Worm (Caenorhabditis elegans) whole organism, L1 larva: ENCODE results near the gene nhr-233.

Experiments used
- C34B4.2 ChIP-seq: sonication (generic microtip); optimal IDR thresholded peaks from 2 replicates; lab custom pipeline; 2017; ENCODE audit warnings: mild to moderate bottlenecking, missing genetic modification characterization, missing compliant biosample characterization
- F16B12.6 ChIP-seq: fragments of 150-350 bp; optimal IDR thresholded peaks from 2 replicates; lab custom pipeline; 2014; ENCODE audit warnings: missing biosample characterization, missing genetic modification characterization
- Y116A8C.19 ChIP-seq: sonication (generic microtip); optimal IDR thresholded peaks from 2 replicates; lab custom pipeline; 2016; ENCODE audit warnings: missing compliant biosample characterization, missing genetic modification characterization, borderline replicate concordance
- aha-1 ChIP-seq: fragments of 150-350 bp; optimal IDR thresholded peaks from 2 replicates; lab custom pipeline; 2014; ENCODE audit warnings: missing biosample characterization, missing genetic modification characterization
- alr-1 ChIP-seq: fragments of 200-800 bp; sonication (Bioruptor generic); optimal IDR thresholded peaks from 2 replicates; lab custom pipeline; 2018; ENCODE audit warnings: borderline replicate concordance, mild to moderate bottlenecking, missing genetic modification characterization, missing compliant biosample characterization
- blmp-1 ChIP-seq: fragments of 150-350 bp; optimal IDR thresholded peaks from 2 replicates; lab custom pipeline; 2014; ENCODE audit warnings: missing biosample characterization, missing genetic modification characterization
- ceh-63 ChIP-seq: fragments of 200-800 bp; sonication (Bioruptor generic); optimal IDR thresholded peaks from 2 replicates; lab custom pipeline; 2018; ENCODE audit warnings: mild to moderate bottlenecking, missing genetic modification characterization, missing compliant biosample characterization
- ceh-8 ChIP-seq: fragments of 200-800 bp; sonication (Bioruptor generic); optimal IDR thresholded peaks from 2 replicates; lab custom pipeline; 2018; ENCODE audit warnings: mild to moderate bottlenecking, missing genetic modification characterization, moderate library complexity, missing compliant biosample characterization
- ceh-82 ChIP-seq, 3 experiments: fragments of 150-350 bp in 1 of 3; sonication (generic microtip) in 2 of 3; optimal IDR thresholded peaks; 2 replicates each; lab custom pipeline; 2014 to 2017; ENCODE audit warnings: missing biosample characterization in 3 of 3, missing genetic modification characterization in 3 of 3
- ceh-88 ChIP-seq: fragments of 200-800 bp; sonication (Bioruptor generic); IDR thresholded peaks from 2 replicates; pipeline ENCODE4 v1.3.6; 2022; ENCODE audit warnings: missing genetic modification characterization, missing compliant biosample characterization
- dsc-1 ChIP-seq: sonication (generic microtip); optimal IDR thresholded peaks from 2 replicates; lab custom pipeline; 2016; ENCODE audit warnings: mild to moderate bottlenecking, missing genetic modification characterization, missing compliant biosample characterization
- egl-13 ChIP-seq: sonication (generic microtip); optimal IDR thresholded peaks from 2 replicates; lab custom pipeline; 2016; ENCODE audit warnings: missing genotype, missing genetic modification reagents, missing genetic modification characterization, missing compliant biosample characterization
- egl-27 ChIP-seq, 2 experiments: fragments of 150-350 bp in 1 of 2; sonication (generic microtip); optimal IDR thresholded peaks; 3 replicates each; lab custom pipeline; 2017 to 2018; ENCODE audit warnings: missing biosample characterization in 2 of 2, missing genetic modification characterization in 2 of 2, missing genetic modification reagents in 2 of 2
- elt-2 ChIP-seq: sonication (generic microtip); optimal IDR thresholded peaks from 2 replicates; lab custom pipeline; 2016; ENCODE audit warnings: missing genetic modification characterization, mild to moderate bottlenecking, inconsistent platforms, missing compliant biosample characterization, missing genetic modification reagents
- elt-3 ChIP-seq, 6 experiments: fragments of 150-350 bp in 1 of 6; sonication (generic microtip); optimal IDR thresholded peaks; 2 replicates each; lab custom pipeline; 2017 to 2018; ENCODE audit warnings: missing biosample characterization in 6 of 6, missing genetic modification characterization in 6 of 6, inconsistent platforms in 1 of 6
- ets-5 ChIP-seq: fragments of 200-800 bp; sonication (Bioruptor generic); IDR thresholded peaks from 2 replicates; pipeline ENCODE4 v1.3.6; 2022; ENCODE audit warnings: missing genetic modification characterization, missing compliant biosample characterization
- fkh-4 ChIP-seq: sonication (generic microtip); optimal IDR thresholded peaks from 2 replicates; lab custom pipeline; 2016; ENCODE audit warnings: missing compliant biosample characterization, missing genetic modification characterization, borderline replicate concordance
- fkh-8 ChIP-seq: sonication (generic microtip); optimal IDR thresholded peaks from 2 replicates; lab custom pipeline; 2016; ENCODE audit warnings: mild to moderate bottlenecking, missing genetic modification characterization, missing compliant biosample characterization
- grh-1 ChIP-seq: fragments of 200-800 bp; sonication (Bioruptor generic); IDR thresholded peaks from 2 replicates; pipeline ENCODE4 v1.3.6; 2022; ENCODE audit warnings: missing genetic modification reagents, missing genetic modification characterization, missing compliant biosample characterization
- hlh-4 ChIP-seq: sonication (generic microtip); optimal IDR thresholded peaks from 2 replicates; lab custom pipeline; 2016; ENCODE audit warnings: mild to moderate bottlenecking, missing genetic modification characterization, missing compliant biosample characterization
- hpl-2 ChIP-seq: fragments of 150-350 bp; optimal IDR thresholded peaks from 2 replicates; lab custom pipeline; 2014; ENCODE audit warnings: missing biosample characterization, missing genetic modification reagents, missing genetic modification characterization
- irx-1 ChIP-seq: sonication (generic microtip); optimal IDR thresholded peaks from 2 replicates; lab custom pipeline; 2016; ENCODE audit warnings: missing genetic modification characterization, missing compliant biosample characterization
- isw-1 ChIP-seq: fragments of 200-800 bp; sonication (Bioruptor generic); IDR thresholded peaks from 2 replicates; pipeline ENCODE4 v1.3.6; 2022; ENCODE audit warnings: missing genetic modification characterization, missing compliant biosample characterization
- lin-13 ChIP-seq: fragments of 150-350 bp; optimal IDR thresholded peaks from 2 replicates; lab custom pipeline; 2014; ENCODE audit warnings: missing biosample characterization, missing genetic modification reagents, missing genetic modification characterization
- lin-14 ChIP-seq: fragments of 200-800 bp; sonication (Bioruptor generic); optimal IDR thresholded peaks from 2 replicates; lab custom pipeline; 2018; ENCODE audit warnings: mild to moderate bottlenecking, missing genetic modification characterization, moderate library complexity, missing compliant biosample characterization
- lsy-2 ChIP-seq, 2 experiments: fragments of 150-350 bp; optimal IDR thresholded peaks; 2 replicates each; lab custom pipeline; 2014; ENCODE audit warnings: missing biosample characterization in 2 of 2, missing genetic modification characterization in 2 of 2
- mdl-1 ChIP-seq, 2 experiments: fragments of 150-350 bp; optimal IDR thresholded peaks; 2 replicates each; lab custom pipeline; 2014 to 2017; ENCODE audit warnings: missing biosample characterization in 2 of 2, missing genetic modification characterization in 2 of 2, inconsistent platforms in 1 of 2
- mep-1 ChIP-seq: fragments of 150-350 bp; optimal IDR thresholded peaks from 2 replicates; lab custom pipeline; 2014; ENCODE audit warnings: missing biosample characterization, missing genetic modification characterization
- nhr-11 ChIP-seq: fragments of 150-350 bp; optimal IDR thresholded peaks from 2 replicates; lab custom pipeline; 2014; ENCODE audit warnings: missing biosample characterization, missing genetic modification characterization
- nhr-19 ChIP-seq: fragments of 200-800 bp; sonication (Bioruptor generic); conservative IDR thresholded peaks from 2 replicates; pipeline ENCODE4 v1.3.6; 2022; ENCODE audit warnings: missing genetic modification characterization, missing compliant biosample characterization
- nhr-237 ChIP-seq: fragments of 150-350 bp; optimal IDR thresholded peaks from 2 replicates; lab custom pipeline; 2014; ENCODE audit warnings: missing biosample characterization, missing genetic modification characterization
- nhr-71 ChIP-seq: sonication (generic microtip); optimal IDR thresholded peaks from 2 replicates; lab custom pipeline; 2016; ENCODE audit warnings: mild to moderate bottlenecking, missing genetic modification characterization, moderate library complexity, missing compliant biosample characterization
- nhr-76 ChIP-seq: sonication (generic microtip); optimal IDR thresholded peaks from 2 replicates; lab custom pipeline; 2017; ENCODE audit warnings: missing biosample characterization, missing genetic modification characterization
- nhr-77 ChIP-seq: fragments of 150-350 bp; optimal IDR thresholded peaks from 2 replicates; lab custom pipeline; 2014; ENCODE audit warnings: missing biosample characterization, missing genetic modification characterization
- nhr-84 ChIP-seq: sonication (generic microtip); optimal IDR thresholded peaks from 2 replicates; lab custom pipeline; 2017; ENCODE audit warnings: missing biosample characterization, missing genetic modification characterization
- nhr-85 ChIP-seq: sonication (generic microtip); peaks from one replicate; lab custom pipeline; 2016; ENCODE audit warnings: missing genetic modification characterization, inconsistent platforms, missing compliant biosample characterization
- pag-3 ChIP-seq: sonication (generic microtip); optimal IDR thresholded peaks from 2 replicates; lab custom pipeline; 2017; ENCODE audit warnings: missing genetic modification characterization, mild to moderate bottlenecking, missing compliant biosample characterization, antibody characterized with exemption, borderline replicate concordance; ENCODE audit not compliant: insufficient read depth
- pax-3 ChIP-seq: fragments of 200-800 bp; sonication (Bioruptor generic); optimal IDR thresholded peaks from 2 replicates; lab custom pipeline; 2018; ENCODE audit warnings: mild to moderate bottlenecking, missing genetic modification characterization, moderate library complexity, missing compliant biosample characterization
- rnt-1 ChIP-seq: sonication (generic microtip); optimal IDR thresholded peaks from 2 replicates; lab custom pipeline; 2016; ENCODE audit warnings: mild to moderate bottlenecking, missing genetic modification characterization, moderate library complexity, missing compliant biosample characterization
- snpc-4 ChIP-seq: fragments of 150-350 bp; optimal IDR thresholded peaks from 2 replicates; lab custom pipeline; 2014; ENCODE audit warnings: missing biosample characterization, missing genetic modification characterization
- snu-23 ChIP-seq: sonication (generic microtip); optimal IDR thresholded peaks from 2 replicates; lab custom pipeline; 2016; ENCODE audit warnings: missing genetic modification characterization, missing compliant biosample characterization
- sox-4 ChIP-seq: sonication (generic microtip); optimal IDR thresholded peaks from 2 replicates; lab custom pipeline; 2016; ENCODE audit warnings: missing genetic modification characterization, missing compliant biosample characterization
- sptf-1 ChIP-seq: fragments of 150-350 bp; optimal IDR thresholded peaks from 2 replicates; lab custom pipeline; 2014; ENCODE audit warnings: missing biosample characterization, missing genetic modification characterization
- swsn-7 ChIP-seq: sonication (generic microtip); optimal IDR thresholded peaks from 2 replicates; lab custom pipeline; 2016; ENCODE audit warnings: missing genetic modification characterization, missing compliant biosample characterization
- tbx-2 ChIP-seq: sonication (generic microtip); optimal IDR thresholded peaks from 2 replicates; lab custom pipeline; 2016; ENCODE audit warnings: missing genetic modification characterization, missing compliant biosample characterization
- tlp-1 ChIP-seq: fragments of 150-350 bp; optimal IDR thresholded peaks from 2 replicates; lab custom pipeline; 2014; ENCODE audit warnings: missing biosample characterization, missing genetic modification characterization
- unc-130 ChIP-seq: fragments of 150-350 bp; optimal IDR thresholded peaks from 2 replicates; lab custom pipeline; 2017; ENCODE audit warnings: missing biosample characterization, missing genetic modification characterization, inconsistent platforms
- unc-62 ChIP-seq: fragments of 150-350 bp; optimal IDR thresholded peaks from 2 replicates; lab custom pipeline; 2014; ENCODE audit warnings: missing biosample characterization, missing genetic modification reagents, missing genetic modification characterization
- unc-98 ChIP-seq: fragments of 200-800 bp; sonication (Bioruptor generic); IDR thresholded peaks from 2 replicates; pipeline ENCODE4 v1.3.6; 2022; ENCODE audit warnings: missing genetic modification characterization, missing compliant biosample characterization
- zag-1 ChIP-seq: fragments of 150-350 bp; optimal IDR thresholded peaks from 2 replicates; lab custom pipeline; 2014; ENCODE audit warnings: missing biosample characterization, missing genetic modification characterization
- zip-4 ChIP-seq: fragments of 200-800 bp; sonication (Bioruptor generic); optimal IDR thresholded peaks from 2 replicates; lab custom pipeline; 2018; ENCODE audit warnings: mild to moderate bottlenecking, missing genetic modification characterization, moderate library complexity, missing compliant biosample characterization
- ztf-4 ChIP-seq: fragments of 150-350 bp; optimal IDR thresholded peaks from 2 replicates; lab custom pipeline; 2014; ENCODE audit warnings: missing biosample characterization, missing genetic modification characterization

Gene nhr-233

ce11 chrV:16599835-16600234, 29.2 kb upstream of the nhr-233 start:
- no peak for TF ChIP-seq snu-23 (GFP tag; lab: Kevin White, UChicago)
- no peak for TF ChIP-seq nhr-71 (tag; lab: Kevin White, UChicago)
- no peak for TF ChIP-seq ztf-4
- TF ChIP-seq egl-27 (tag; optimal IDR thresholded peaks at IDR 0.05; lab: Kevin White, UChicago) = no peak
- TF ChIP-seq F16B12.6 = no peak
- peak; percentile 10 for TF ChIP-seq dsc-1

ce11 chrV:16598437-16598836, 27.8 kb upstream of the nhr-233 start:
- TF ChIP-seq nhr-76 (tag; lab: Kevin White, UChicago) (no peak), pag-3 (no peak), nhr-85 (no peak), alr-1 (no peak), egl-13 (no peak), nhr-19 (peak; percentile 66), zip-4 (no peak), nhr-84 (no peak), unc-62 (GFP tag; lab: Kevin White, UChicago) (no peak), sox-4 (tag; lab: Kevin White, UChicago) (no peak), lin-13 (no peak), ceh-8 (GFP tag; lab: Kevin White, UChicago) (no peak), nhr-77 (tag; lab: Kevin White, UChicago) (no peak), fkh-8 (no peak), tlp-1 (tag; lab: Kevin White, UChicago) (no peak), unc-130 (tag; lab: Kevin White, UChicago) (no peak), ceh-82 (tag; optimal IDR thresholded peaks at IDR 0.05; lab: Kevin White, UChicago) (no peak), grh-1 (GFP tag; lab: Robert Waterston, UW) (no peak), irx-1 (no peak), Y116A8C.19 (tag; lab: Kevin White, UChicago) (no peak), C34B4.2 (tag; lab: Kevin White, UChicago) (no peak), unc-98 (GFP tag; lab: Robert Waterston, UW) (peak; percentile 33; the same call in 1 of the 2 replicates), nhr-11 (no peak), rnt-1 (peak; percentile 65), mep-1 (no peak), hlh-4 (tag; lab: Kevin White, UChicago) (no peak), ets-5 (GFP tag; lab: Robert Waterston, UW) (no peak), zag-1 (no peak), fkh-4 (peak; percentile 73), swsn-7 (tag; lab: Kevin White, UChicago) (no peak), ceh-63 (GFP tag; lab: Kevin White, UChicago) (no peak), isw-1 (GFP tag; lab: Robert Waterston, UW) (no peak), snpc-4 (tag; lab: Kevin White, UChicago) (no peak), pax-3 (tag; lab: Kevin White, UChicago) (no peak), elt-3 (tag; optimal IDR thresholded peaks at IDR 0.05; lab: Kevin White, UChicago) (no peak), dsc-1 (peak; percentile 84), aha-1 (tag; lab: Kevin White, UChicago) (no peak), sptf-1 (no peak), egl-27 (tag; optimal IDR thresholded peaks at IDR 0.05; lab: Kevin White, UChicago) (no peak), hpl-2 (GFP tag; lab: Kevin White, UChicago) (no peak), tbx-2 (tag; lab: Kevin White, UChicago) (no peak), elt-2 (tag; lab: Kevin White, UChicago) (no peak), blmp-1 (no peak), lin-14 (GFP tag; lab: Kevin White, UChicago) (peak; percentile 43), lsy-2 (tag; optimal IDR thresholded peaks at IDR 0.05; lab: Kevin White, UChicago) (peak; percentile 8 to 33), mdl-1 (tag; optimal IDR thresholded peaks at IDR 0.05; lab: Kevin White, UChicago) (peak in 1 of 2 experiments; percentile 54), nhr-237 (tag; lab: Kevin White, UChicago) (no peak), ceh-88 (GFP tag; lab: Robert Waterston, UW) (no peak)
